Worm (Caenorhabditis elegans) whole organism, L4/young adult: ENCODE data around the gene nhr-247.

Source experiments
- W03F9.2 ChIP-seq: fragments of 150-350 bp; optimal IDR thresholded peaks from 2 replicates; lab custom pipeline; 2014; ENCODE audit warnings: missing biosample characterization, missing genetic modification characterization
- dao-5 ChIP-seq: sonication (generic microtip); optimal IDR thresholded peaks from 2 replicates; lab custom pipeline; 2016; ENCODE audit warnings: missing genotype, missing genetic modification characterization, moderate library complexity, missing compliant biosample characterization
- him-1 ChIP-seq: sonication (generic microtip); optimal IDR thresholded peaks from 2 replicates; lab custom pipeline; 2016; ENCODE audit warnings: missing genotype, missing genetic modification reagents, missing genetic modification characterization, missing compliant biosample characterization

DNA sequence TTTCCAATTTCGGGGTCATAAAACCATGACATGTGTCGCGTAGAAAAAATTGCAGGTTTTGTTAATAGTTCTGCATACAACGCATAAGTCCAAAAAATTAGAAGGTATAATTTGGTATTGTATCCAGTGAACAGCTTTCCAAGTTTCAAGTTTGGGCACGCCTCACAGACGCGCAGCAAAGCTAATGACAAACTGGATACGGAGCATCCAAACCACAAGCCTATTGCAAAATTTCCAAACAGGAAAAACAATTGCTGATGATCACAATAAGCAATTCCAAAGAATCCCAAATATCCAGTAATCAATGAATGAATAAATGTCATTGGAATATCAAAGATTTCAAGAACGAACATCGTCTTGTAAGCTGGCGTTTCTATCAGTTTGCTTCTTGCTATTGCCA is 9.3 kb upstream of the nhr-247 start:
- no peak for TF ChIP-seq him-1
- TF ChIP-seq W03F9.2 (tag; lab: Kevin White, UChicago), result no peak
- TF ChIP-seq dao-5 (tag; lab: Kevin White, UChicago), result no peak
